Worm (Caenorhabditis elegans) whole organism, L3 larva: ENCODE data around the gene nape-1.

Source experiments
- R02D3.7 ChIP-seq: fragments of 150-350 bp; optimal IDR thresholded peaks from 2 replicates; lab custom pipeline; 2014; ENCODE audit warnings: missing biosample characterization, missing genetic modification characterization
- ceh-82 ChIP-seq: fragments of 150-350 bp; optimal IDR thresholded peaks from 2 replicates; lab custom pipeline; 2014; ENCODE audit warnings: missing biosample characterization, missing genetic modification characterization
- elt-3 ChIP-seq, 3 experiments: fragments of 150-350 bp in 1 of 3; sonication (generic microtip) in 2 of 3; optimal IDR thresholded peaks; 2 replicates in 2 of 3; 4 replicates in 1 of 3; lab custom pipeline; 2014 to 2017; ENCODE audit warnings: missing biosample characterization in 3 of 3, missing genetic modification characterization in 3 of 3
- pqm-1 ChIP-seq: fragments of 150-350 bp; optimal IDR thresholded peaks from 2 replicates; lab custom pipeline; 2017; ENCODE audit warnings: missing biosample characterization, missing genetic modification characterization, inconsistent platforms

- TF ChIP-seq elt-3 (tag; optimal IDR thresholded peaks at IDR 0.05; lab: Kevin White, UChicago) (no peak), R02D3.7 (no peak), pqm-1 (no peak), ceh-82 (tag; lab: Kevin White, UChicago) (no peak)
These were observed 15.2 kb upstream of the nape-1 start, which contains the start of gene best-20 for ce11 chrIV:3755921-3756320.
